Worm (Caenorhabditis elegans): ENCODE data around the gene nhr-17.

Gene nhr-17

DNA sequence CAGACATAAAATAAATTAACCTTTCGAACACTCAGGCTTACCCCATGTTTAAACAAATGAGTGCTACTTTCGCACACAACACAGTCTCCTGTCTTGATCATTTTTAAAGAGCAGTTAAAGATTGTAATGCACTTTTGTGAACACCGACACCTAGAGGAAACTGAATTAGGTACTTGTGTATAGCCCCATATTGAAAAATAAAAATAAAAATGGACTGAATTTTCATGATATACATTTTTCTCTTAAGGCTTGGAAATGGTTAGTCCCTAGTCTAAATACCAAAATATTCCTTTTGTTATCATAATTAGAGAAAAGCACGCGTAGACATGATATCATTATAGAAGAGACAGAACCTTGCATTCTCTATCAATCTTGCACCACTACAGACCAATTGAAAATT is 34.3 kb upstream of the nhr-17 start, which contains the start of gene nhr-214:
TSS of gene nhr-214 (minus strand) at position 101 of the 400 bp plus-strand sequence.
- TF ChIP-seq drap-1 (GFP tag; optimal IDR thresholded peaks at IDR 0.05) (no peak), flh-1 (GFP tag; optimal IDR thresholded peaks at IDR 0.05) (no peak), sem-2 (GFP tag; optimal IDR thresholded peaks at IDR 0.05) (no peak), elt-1 (tag; optimal IDR thresholded peaks at IDR 0.05; ENCODE audit: borderline replicate concordance, insufficient read depth) (no peak), ces-1 (GFP tag; optimal IDR thresholded peaks at IDR 0.05) (no peak), ham-2 (GFP tag; optimal IDR thresholded peaks at IDR 0.05) (no peak), nhr-2 (tag; optimal IDR thresholded peaks at IDR 0.05) (no peak), mab-5 (tag; optimal IDR thresholded peaks at IDR 0.05) (no peak), M03D4.4 (tag; optimal IDR thresholded peaks at IDR 0.05) (no peak), nhr-28 (tag; optimal IDR thresholded peaks at IDR 0.05) (no peak), unc-120 (tag; optimal IDR thresholded peaks at IDR 0.05; ENCODE audit: poor library complexity, severe bottlenecking) (no peak), ztf-11 (tag; optimal IDR thresholded peaks at IDR 0.05) (no peak), elt-3 (tag; optimal IDR thresholded peaks at IDR 0.05) (no peak), tbx-8 (GFP tag; optimal IDR thresholded peaks at IDR 0.05) (no peak)

ce11 chrX:12700456-12700855 is 32.8 kb upstream of the nhr-17 start, which contains the start of gene nhr-26:
Gene nhr-26 (minus strand): TSS chrX:12700465.
- TF ChIP-seq mls-2 (tag; optimal IDR thresholded peaks at IDR 0.05): no peak
- no peak for TF ChIP-seq nhr-237 (tag; optimal IDR thresholded peaks at IDR 0.05)
- no peak for TF ChIP-seq ham-2 (GFP tag; optimal IDR thresholded peaks at IDR 0.05)
- no peak for TF ChIP-seq drap-1 (GFP tag; optimal IDR thresholded peaks at IDR 0.05)
- TF ChIP-seq flh-1 (GFP tag; optimal IDR thresholded peaks at IDR 0.05): no peak
- no peak for TF ChIP-seq hlh-1 (tag; optimal IDR thresholded peaks at IDR 0.05)
- no peak for TF ChIP-seq lsy-2 (tag; optimal IDR thresholded peaks at IDR 0.05)
- no peak for TF ChIP-seq sptf-1 (tag; optimal IDR thresholded peaks at IDR 0.05)
- TF ChIP-seq pha-4 (tag; optimal IDR thresholded peaks at IDR 0.05): no peak
- no peak for TF ChIP-seq ces-1 (GFP tag; optimal IDR thresholded peaks at IDR 0.05)
- no peak for TF ChIP-seq lin-32 (GFP tag; optimal IDR thresholded peaks at IDR 0.05)
- no peak for TF ChIP-seq nhr-76 (tag; optimal IDR thresholded peaks at IDR 0.05)
- no peak for TF ChIP-seq mep-1 (tag; optimal IDR thresholded peaks at IDR 0.05)
- no peak for TF ChIP-seq lin-13 (tag; optimal IDR thresholded peaks at IDR 0.05)
- no peak for TF ChIP-seq ztf-11 (tag; optimal IDR thresholded peaks at IDR 0.05)

- TF ChIP-seq lsy-2 (tag; optimal IDR thresholded peaks at IDR 0.05): peak; percentile 46
- TF ChIP-seq tbx-8 (GFP tag; optimal IDR thresholded peaks at IDR 0.05): no peak
- TF ChIP-seq nhr-76 (tag; optimal IDR thresholded peaks at IDR 0.05): no peak
- no peak for TF ChIP-seq nhr-237 (tag; optimal IDR thresholded peaks at IDR 0.05)
- peak; percentile 50 for TF ChIP-seq lin-32 (GFP tag; optimal IDR thresholded peaks at IDR 0.05)
- peak; percentile 54 for TF ChIP-seq ceh-43 (GFP tag; optimal IDR thresholded peaks at IDR 0.05)
- TF ChIP-seq unc-39 (tag; optimal IDR thresholded peaks at IDR 0.05): no peak
- TF ChIP-seq mab-5 (tag; optimal IDR thresholded peaks at IDR 0.05): no peak
- no peak for TF ChIP-seq snpc-4 (tag; optimal IDR thresholded peaks at IDR 0.05)
- no peak for TF ChIP-seq nhr-12 (tag; optimal IDR thresholded peaks at IDR 0.05)
- no peak for TF ChIP-seq lin-13 (tag; optimal IDR thresholded peaks at IDR 0.05)
- peak; percentile 44 for TF ChIP-seq bed-3 (GFP tag; optimal IDR thresholded peaks at IDR 0.05)
- peak; percentile 48 for TF ChIP-seq drap-1 (GFP tag; optimal IDR thresholded peaks at IDR 0.05)
- no peak for TF ChIP-seq elt-1 (tag; optimal IDR thresholded peaks at IDR 0.05; ENCODE audit: borderline replicate concordance, insufficient read depth)
- no peak for TF ChIP-seq sem-2 (GFP tag; optimal IDR thresholded peaks at IDR 0.05)
- no peak for TF ChIP-seq nhr-28 (tag; optimal IDR thresholded peaks at IDR 0.05)
- TF ChIP-seq sptf-1 (tag; optimal IDR thresholded peaks at IDR 0.05): peak; percentile 69
- peak; percentile 11 for TF ChIP-seq unc-120 (tag; optimal IDR thresholded peaks at IDR 0.05; ENCODE audit: poor library complexity, severe bottlenecking)
- TF ChIP-seq cnd-1 (tag; optimal IDR thresholded peaks at IDR 0.05): peak; percentile 53
- TF ChIP-seq M03D4.4 (tag; optimal IDR thresholded peaks at IDR 0.05): peak; percentile 55
- TF ChIP-seq elt-3 (tag; optimal IDR thresholded peaks at IDR 0.05): no peak
- TF ChIP-seq ceh-39 (tag; optimal IDR thresholded peaks at IDR 0.05): no peak
- peak; percentile 67 for TF ChIP-seq ces-1 (GFP tag; optimal IDR thresholded peaks at IDR 0.05)
- TF ChIP-seq ceh-83 (GFP tag; optimal IDR thresholded peaks at IDR 0.05): peak; percentile 81
- peak; percentile 59 for TF ChIP-seq mls-2 (tag; optimal IDR thresholded peaks at IDR 0.05)
- no peak for TF ChIP-seq flh-1 (GFP tag; optimal IDR thresholded peaks at IDR 0.05)
- no peak for TF ChIP-seq mep-1 (tag; optimal IDR thresholded peaks at IDR 0.05)
- no peak for TF ChIP-seq hlh-1 (tag; optimal IDR thresholded peaks at IDR 0.05)
- TF ChIP-seq zip-8 (tag; optimal IDR thresholded peaks at IDR 0.05): no peak
- no peak for TF ChIP-seq ham-2 (GFP tag; optimal IDR thresholded peaks at IDR 0.05)
- TF ChIP-seq ztf-11 (tag; optimal IDR thresholded peaks at IDR 0.05): no peak
- no peak for TF ChIP-seq pha-4 (tag; optimal IDR thresholded peaks at IDR 0.05)
- no peak for TF ChIP-seq unc-62 (GFP tag; optimal IDR thresholded peaks at IDR 0.05)
- no peak for TF ChIP-seq blmp-1 (tag; optimal IDR thresholded peaks at IDR 0.05)
- TF ChIP-seq nhr-2 (tag; optimal IDR thresholded peaks at IDR 0.05): no peak
Observed at ce11 chrX:12693150-12693589, 25.5 kb upstream of the nhr-17 start.

Data from whole organism, mixed stage, embryonic.